Worm (Caenorhabditis elegans) whole organism, L1 larva: ENCODE results near the gene C27H6.8.

Experiments
- aha-1 ChIP-seq: fragments of 150-350 bp; optimal IDR thresholded peaks from 2 replicates; lab custom pipeline; 2014; ENCODE audit warnings: missing biosample characterization, missing genetic modification characterization
- ama-1 ChIP-seq: fragments of 150-350 bp; optimal IDR thresholded peaks from 2 replicates; lab custom pipeline; 2014
- ces-1 ChIP-seq: fragments of 150-350 bp; optimal IDR thresholded peaks from 2 replicates; lab custom pipeline; 2014; ENCODE audit warnings: missing biosample characterization, missing genetic modification reagents, missing genetic modification characterization
- dpl-1 ChIP-seq, 3 experiments: fragments of 150-350 bp in 2 of 3; sonication (generic microtip) in 1 of 3; optimal IDR thresholded peaks; 2 replicates each; lab custom pipeline; 2014 to 2017; ENCODE audit warnings: missing biosample characterization in 3 of 3, missing genetic modification characterization in 3 of 3, missing genetic modification reagents in 3 of 3
- ets-5 ChIP-seq: fragments of 200-800 bp; sonication (Bioruptor generic); IDR thresholded peaks from 2 replicates; pipeline ENCODE4 v1.3.6; 2022; ENCODE audit warnings: missing genetic modification characterization, missing compliant biosample characterization
- jun-1 ChIP-seq: fragments of 150-350 bp; optimal IDR thresholded peaks from 2 replicates; lab custom pipeline; 2014; ENCODE audit warnings: missing biosample characterization, missing genetic modification reagents, missing genetic modification characterization
- nhr-12 ChIP-seq: sonication (generic microtip); optimal IDR thresholded peaks from 2 replicates; lab custom pipeline; 2017; ENCODE audit warnings: missing biosample characterization, missing genetic modification characterization
- nhr-237 ChIP-seq: fragments of 150-350 bp; optimal IDR thresholded peaks from 2 replicates; lab custom pipeline; 2014; ENCODE audit warnings: missing biosample characterization, missing genetic modification characterization
- nhr-28 ChIP-seq: fragments of 150-350 bp; optimal IDR thresholded peaks from 2 replicates; lab custom pipeline; 2014; ENCODE audit warnings: missing biosample characterization, missing genetic modification characterization
- rnt-1 ChIP-seq: sonication (generic microtip); optimal IDR thresholded peaks from 2 replicates; lab custom pipeline; 2016; ENCODE audit warnings: mild to moderate bottlenecking, missing genetic modification characterization, moderate library complexity, missing compliant biosample characterization

ce11 chrV:10003315-10003969 is 15.9 kb upstream of the C27H6.8 start:
- TF ChIP-seq nhr-12 (tag; lab: Kevin White, UChicago), result no peak
- peak; percentile 71 for TF ChIP-seq rnt-1
- TF ChIP-seq dpl-1 (GFP tag; optimal IDR thresholded peaks at IDR 0.05; lab: Kevin White, UChicago), result peak; percentile 54 to 67 (median 60)
- no peak for TF ChIP-seq nhr-28 (tag; lab: Kevin White, UChicago)
- no peak for TF ChIP-seq aha-1 (tag; lab: Kevin White, UChicago)
- TF ChIP-seq ets-5 (GFP tag; lab: Robert Waterston, UW), result no peak
- TF ChIP-seq jun-1 (tag; lab: Kevin White, UChicago), result no peak
- no peak for TF ChIP-seq nhr-237 (tag; lab: Kevin White, UChicago)
- TF ChIP-seq ama-1 (lab: Kevin White, UChicago), result no peak
- no peak for TF ChIP-seq ces-1 (GFP tag; lab: Kevin White, UChicago)
